Worm (Caenorhabditis elegans) whole organism, late embryonic: ENCODE results near the gene C18D1.2.

ENCODE experiments used
- C08G9.2 ChIP-seq: sonication (generic microtip); optimal IDR thresholded peaks from 2 replicates; lab custom pipeline; 2016; ENCODE audit warnings: mild to moderate bottlenecking, missing genetic modification characterization, moderate library complexity, missing compliant biosample characterization
- C38D4.7 ChIP-seq: fragments of 200-800 bp; sonication (Bioruptor generic); optimal IDR thresholded peaks from 2 replicates; lab custom pipeline; 2018; ENCODE audit warnings: mild to moderate bottlenecking, missing genetic modification characterization, moderate library complexity, missing compliant biosample characterization
- F13H6.1 ChIP-seq: sonication (generic microtip); optimal IDR thresholded peaks from 2 replicates; lab custom pipeline; 2016; ENCODE audit warnings: missing genetic modification characterization, missing compliant biosample characterization
- K02D7.2 ChIP-seq: sonication (generic microtip); optimal IDR thresholded peaks from 2 replicates; lab custom pipeline; 2017; ENCODE audit warnings: mild to moderate bottlenecking, missing genetic modification characterization, missing compliant biosample characterization
- K09A11.1 ChIP-seq: sonication (generic microtip); optimal IDR thresholded peaks from 2 replicates; lab custom pipeline; 2017; ENCODE audit warnings: antibody characterized with exemption, mild to moderate bottlenecking, missing genetic modification characterization, missing compliant biosample characterization; ENCODE audit not compliant: insufficient read depth
- T23F11.4 ChIP-seq: fragments of 200-800 bp; sonication (Bioruptor generic); optimal IDR thresholded peaks from 2 replicates; lab custom pipeline; 2018; ENCODE audit warnings: mild to moderate bottlenecking, missing genetic modification characterization, missing compliant biosample characterization
- ceh-14 ChIP-seq: sonication (generic microtip); optimal IDR thresholded peaks from 2 replicates; lab custom pipeline; 2016; ENCODE audit warnings: missing genotype, missing genetic modification characterization, missing compliant biosample characterization
- ceh-18 ChIP-seq: sonication (generic microtip); optimal IDR thresholded peaks from 2 replicates; lab custom pipeline; 2016; ENCODE audit warnings: missing genetic modification characterization, missing compliant biosample characterization
- ceh-19 ChIP-seq: fragments of 200-800 bp; sonication (Bioruptor generic); optimal IDR thresholded peaks from 2 replicates; lab custom pipeline; 2018; ENCODE audit warnings: mild to moderate bottlenecking, missing genetic modification characterization, missing compliant biosample characterization
- ceh-24 ChIP-seq: sonication (generic microtip); optimal IDR thresholded peaks from 2 replicates; lab custom pipeline; 2016; ENCODE audit warnings: mild to moderate bottlenecking, missing genetic modification characterization, missing compliant biosample characterization
- ceh-45 ChIP-seq: fragments of 200-800 bp; sonication (Bioruptor generic); IDR thresholded peaks from 2 replicates; pipeline ENCODE4 v1.3.6; 2022; ENCODE audit warnings: missing genetic modification reagents, missing genetic modification characterization, missing compliant biosample characterization
- che-1 ChIP-seq: sonication (generic microtip); optimal IDR thresholded peaks from 2 replicates; lab custom pipeline; 2016; ENCODE audit warnings: mild to moderate bottlenecking, missing genetic modification characterization, missing compliant biosample characterization
- dve-1 ChIP-seq: sonication (generic microtip); optimal IDR thresholded peaks from 2 replicates; lab custom pipeline; 2017; ENCODE audit warnings: antibody characterized with exemption, mild to moderate bottlenecking, missing genetic modification characterization, missing compliant biosample characterization
- elt-2 ChIP-seq: sonication (generic microtip); optimal IDR thresholded peaks from 2 replicates; lab custom pipeline; 2016; ENCODE audit warnings: missing genetic modification reagents, missing genetic modification characterization, missing compliant biosample characterization
- elt-4 ChIP-seq: sonication (generic microtip); optimal IDR thresholded peaks from 2 replicates; lab custom pipeline; 2016; ENCODE audit warnings: missing genetic modification characterization, missing compliant biosample characterization
- fkh-10 ChIP-seq: fragments of 150-350 bp; optimal IDR thresholded peaks from 2 replicates; lab custom pipeline; 2014; ENCODE audit warnings: missing biosample characterization, missing genetic modification reagents, missing genetic modification characterization
- fkh-6 ChIP-seq: sonication (generic microtip); optimal IDR thresholded peaks from 2 replicates; lab custom pipeline; 2016; ENCODE audit warnings: missing genetic modification characterization, missing compliant biosample characterization
- hlh-13 ChIP-seq: fragments of 200-800 bp; sonication (Bioruptor generic); optimal IDR thresholded peaks from 2 replicates; lab custom pipeline; 2018; ENCODE audit warnings: mild to moderate bottlenecking, missing genetic modification characterization, missing compliant biosample characterization
- lin-11 ChIP-seq: fragments of 200-800 bp; sonication (Bioruptor generic); optimal IDR thresholded peaks from 2 replicates; lab custom pipeline; 2018; ENCODE audit warnings: mild to moderate bottlenecking, missing genetic modification characterization, missing compliant biosample characterization
- nfya-1 ChIP-seq: sonication (generic microtip); optimal IDR thresholded peaks from 2 replicates; lab custom pipeline; 2017; ENCODE audit warnings: missing genetic modification characterization, mild to moderate bottlenecking, missing compliant biosample characterization, antibody characterized with exemption, moderate library complexity
- nhr-232 ChIP-seq: sonication (generic microtip); optimal IDR thresholded peaks from 2 replicates; lab custom pipeline; 2016; ENCODE audit warnings: missing genetic modification characterization, missing compliant biosample characterization
- pat-9 ChIP-seq: fragments of 200-800 bp; sonication (Bioruptor generic); optimal IDR thresholded peaks from 2 replicates; lab custom pipeline; 2018; ENCODE audit warnings: mild to moderate bottlenecking, missing genetic modification characterization, moderate library complexity, missing compliant biosample characterization
- pha-4 ChIP-seq: fragments of 150-350 bp; optimal IDR thresholded peaks from 2 replicates; lab custom pipeline; 2018; ENCODE audit warnings: missing biosample characterization, missing genetic modification reagents, missing genetic modification characterization
- pros-1 ChIP-seq: fragments of 150-350 bp; optimal IDR thresholded peaks from 2 replicates; lab custom pipeline; 2014; ENCODE audit warnings: missing biosample characterization, missing genetic modification reagents, missing genetic modification characterization
- ref-2 ChIP-seq: sonication (generic microtip); optimal IDR thresholded peaks from 2 replicates; lab custom pipeline; 2016; ENCODE audit warnings: missing genetic modification characterization, missing compliant biosample characterization
- rnt-1 ChIP-seq: sonication (generic microtip); optimal IDR thresholded peaks from 2 replicates; lab custom pipeline; 2016; ENCODE audit warnings: missing genetic modification characterization, missing compliant biosample characterization
- sox-2 ChIP-seq: fragments of 200-800 bp; sonication (Bioruptor generic); IDR thresholded peaks from 2 replicates; pipeline ENCODE4 v1.3.6; 2022; ENCODE audit warnings: missing genetic modification reagents, missing genetic modification characterization, missing compliant biosample characterization
- sox-4 ChIP-seq: sonication (generic microtip); optimal IDR thresholded peaks from 2 replicates; lab custom pipeline; 2017; ENCODE audit warnings: mild to moderate bottlenecking, missing genetic modification characterization, inconsistent platforms, missing compliant biosample characterization
- tbx-2 ChIP-seq: sonication (generic microtip); optimal IDR thresholded peaks from 2 replicates; lab custom pipeline; 2016; ENCODE audit warnings: missing genetic modification characterization, missing compliant biosample characterization
- tbx-7 ChIP-seq: sonication (generic microtip); optimal IDR thresholded peaks from 2 replicates; lab custom pipeline; 2016; ENCODE audit warnings: missing genotype, missing genetic modification characterization, missing compliant biosample characterization
- ttx-3 ChIP-seq: sonication (generic microtip); optimal IDR thresholded peaks from 2 replicates; lab custom pipeline; 2016; ENCODE audit warnings: missing genetic modification reagents, missing genetic modification characterization, missing compliant biosample characterization
- unc-42 ChIP-seq: sonication (generic microtip); optimal IDR thresholded peaks from 2 replicates; lab custom pipeline; 2016; ENCODE audit warnings: missing genotype, missing genetic modification characterization, missing compliant biosample characterization
- unc-86 ChIP-seq: sonication (generic microtip); optimal IDR thresholded peaks from 2 replicates; lab custom pipeline; 2016; ENCODE audit warnings: missing genetic modification characterization, missing compliant biosample characterization
- ztf-16 ChIP-seq: sonication (generic microtip); optimal IDR thresholded peaks from 2 replicates; lab custom pipeline; 2017; ENCODE audit warnings: missing genetic modification characterization, missing compliant biosample characterization

The C18D1.2 gene

DNA sequence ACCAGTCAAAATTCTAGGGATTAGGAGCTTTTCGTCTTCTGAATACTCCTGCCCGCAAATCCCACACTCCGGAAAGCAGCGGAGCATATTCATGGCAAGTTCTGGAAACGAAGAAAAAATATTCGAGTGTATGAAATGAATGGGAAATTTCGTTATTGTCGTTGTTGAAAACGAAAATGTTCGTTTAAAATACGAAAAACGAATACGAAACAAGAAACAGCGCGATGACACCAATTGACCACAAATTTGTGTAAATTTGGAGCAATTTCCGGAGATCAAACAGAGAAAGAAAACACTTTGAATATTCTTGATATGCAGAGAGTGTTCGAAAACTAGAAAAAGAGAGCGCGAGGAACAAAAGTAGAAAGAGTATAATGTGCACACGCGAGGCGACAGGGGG is 48.8 kb downstream of the C18D1.2 start, which contains the start of gene ZK945.4:
TSS of gene ZK945.4 (minus strand) at position 101 of the 400 bp plus-strand sequence.
- no peak for TF ChIP-seq sox-4
- TF ChIP-seq ceh-24 (tag; lab: Kevin White, UChicago) = no peak
- no peak for TF ChIP-seq fkh-10 (GFP tag; lab: Kevin White, UChicago)
- TF ChIP-seq K02D7.2 = no peak
- TF ChIP-seq ceh-45 (GFP tag; lab: Robert Waterston, UW) = no peak
- TF ChIP-seq dve-1 (tag; lab: Kevin White, UChicago) = no peak
- no peak for TF ChIP-seq unc-42
- TF ChIP-seq ceh-19 (GFP tag; lab: Kevin White, UChicago) = no peak
- TF ChIP-seq pha-4 (tag; lab: Kevin White, UChicago) = no peak
- TF ChIP-seq sox-2 (GFP tag; lab: Robert Waterston, UW) = no peak
- TF ChIP-seq T23F11.4 = no peak
- TF ChIP-seq ttx-3 (tag; lab: Kevin White, UChicago) = no peak
- TF ChIP-seq nfya-1 (tag; lab: Kevin White, UChicago) = no peak
- no peak for TF ChIP-seq ceh-18 (tag; lab: Kevin White, UChicago)
- no peak for TF ChIP-seq pros-1
- TF ChIP-seq C08G9.2 (tag; lab: Kevin White, UChicago) = no peak
- no peak for TF ChIP-seq ref-2 (tag; lab: Kevin White, UChicago)

DNA sequence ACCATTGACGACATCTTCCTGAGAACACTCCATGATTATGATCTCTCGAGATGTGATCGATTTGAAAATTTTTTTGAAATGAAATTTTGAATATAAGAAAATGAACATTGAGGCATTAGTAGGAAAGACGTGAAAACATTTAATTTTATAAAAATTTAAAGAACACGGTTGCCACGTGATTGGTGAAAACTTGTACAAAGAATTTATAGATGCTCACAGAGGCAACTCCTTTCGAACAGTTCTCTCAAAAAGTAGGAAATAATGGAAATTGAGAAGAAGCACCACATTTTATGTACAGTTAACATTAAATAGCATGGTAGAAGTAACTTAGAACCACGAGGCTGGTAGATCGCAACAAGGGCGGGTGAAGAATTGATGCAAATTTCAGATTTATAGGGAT is 50.1 kb downstream of the C18D1.2 start, which contains the start of gene ZK945.6:
TSS of gene ZK945.6 (minus strand) at position 101 of the 400 bp plus-strand sequence.
- TF ChIP-seq elt-2 (tag; lab: Kevin White, UChicago) = no peak
- TF ChIP-seq fkh-6 (tag; lab: Kevin White, UChicago) = no peak
- TF ChIP-seq pha-4 (tag; lab: Kevin White, UChicago) = no peak
- no peak for TF ChIP-seq che-1 (tag; lab: Kevin White, UChicago)
- TF ChIP-seq F13H6.1 (tag; lab: Kevin White, UChicago) = no peak
- TF ChIP-seq tbx-2 (tag; lab: Kevin White, UChicago) = no peak
- TF ChIP-seq pat-9 (tag; lab: Kevin White, UChicago) = no peak
- TF ChIP-seq ceh-14 = no peak
- TF ChIP-seq hlh-13 = no peak
- no peak for TF ChIP-seq C38D4.7 (GFP tag; lab: Kevin White, UChicago)
- TF ChIP-seq ceh-45 (GFP tag; lab: Robert Waterston, UW) = no peak
- no peak for TF ChIP-seq lin-11
- TF ChIP-seq, all 69 proteins: peak for 0

DNA sequence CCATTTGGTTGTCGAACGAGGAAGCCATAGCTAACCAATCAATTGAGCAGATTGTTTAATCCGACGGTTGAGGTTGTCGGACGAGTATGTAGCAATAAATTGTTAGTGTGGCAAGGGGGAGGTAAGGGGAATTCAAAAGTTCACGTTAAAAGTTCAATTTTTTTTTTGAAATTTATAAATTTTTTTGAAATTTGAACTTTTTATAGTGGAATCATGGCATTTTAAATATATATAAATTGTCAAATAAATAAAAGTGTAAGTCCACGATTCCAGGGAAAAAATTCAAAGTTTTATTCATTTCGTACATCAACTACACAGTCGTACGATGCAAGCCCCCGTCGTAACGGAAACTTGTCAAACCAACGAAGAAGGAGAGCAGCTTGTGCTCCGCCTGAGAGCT is 51.6 kb downstream of the C18D1.2 start, which contains the start of the genes ZK945.7 and ZK945.8:
TSS of gene ZK945.7 (minus strand) at position 101 of the 400 bp plus-strand sequence.
TSS of gene ZK945.8 (plus strand) at position 275 of the 400 bp plus-strand sequence.
- no peak for TF ChIP-seq unc-86 (tag; lab: Kevin White, UChicago)
- TF ChIP-seq fkh-10 (GFP tag; lab: Kevin White, UChicago) = no peak
- no peak for TF ChIP-seq tbx-7 (tag; lab: Kevin White, UChicago)
- TF ChIP-seq K09A11.1 (tag; lab: Kevin White, UChicago) = no peak
- no peak for TF ChIP-seq elt-4 (tag; lab: Kevin White, UChicago)
- TF ChIP-seq nhr-232 = no peak
- no peak for TF ChIP-seq ztf-16 (tag; lab: Kevin White, UChicago)
- TF ChIP-seq C38D4.7 (GFP tag; lab: Kevin White, UChicago) = no peak
- TF ChIP-seq rnt-1 (tag; lab: Kevin White, UChicago) = no peak
- no peak for TF ChIP-seq dve-1 (tag; lab: Kevin White, UChicago)
